Worm (Caenorhabditis elegans): ENCODE measurements around the gene slc-36.3.
"Not testable (repeated sequence)": the region's sequence is repeated elsewhere in the genome, so short reads cannot be mapped to it uniquely, and the experiment has no call there.

Gene slc-36.3

DNA sequence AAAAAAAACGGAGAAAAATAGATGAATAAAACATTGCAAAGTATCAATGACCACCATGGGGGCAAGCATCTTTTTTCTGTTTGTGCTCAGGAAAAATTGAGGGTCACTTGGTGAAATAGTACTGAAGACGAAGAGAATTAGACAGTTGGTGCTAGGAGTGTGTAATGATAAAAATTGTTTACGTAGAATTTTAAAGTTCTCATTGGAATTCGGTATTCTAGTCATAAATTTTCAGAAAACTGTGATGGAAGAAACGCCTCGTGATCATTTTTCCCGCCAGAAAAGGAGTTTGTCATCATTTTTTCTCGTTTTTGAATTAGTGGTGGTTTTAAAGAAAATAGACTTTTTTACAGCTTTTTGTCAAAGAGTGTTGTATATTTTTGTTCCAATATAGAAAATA lies 618 bp upstream of the slc-36.3 start:
- no peak for TF ChIP-seq unc-62 (GFP tag; optimal IDR thresholded peaks at IDR 0.05)

DNA sequence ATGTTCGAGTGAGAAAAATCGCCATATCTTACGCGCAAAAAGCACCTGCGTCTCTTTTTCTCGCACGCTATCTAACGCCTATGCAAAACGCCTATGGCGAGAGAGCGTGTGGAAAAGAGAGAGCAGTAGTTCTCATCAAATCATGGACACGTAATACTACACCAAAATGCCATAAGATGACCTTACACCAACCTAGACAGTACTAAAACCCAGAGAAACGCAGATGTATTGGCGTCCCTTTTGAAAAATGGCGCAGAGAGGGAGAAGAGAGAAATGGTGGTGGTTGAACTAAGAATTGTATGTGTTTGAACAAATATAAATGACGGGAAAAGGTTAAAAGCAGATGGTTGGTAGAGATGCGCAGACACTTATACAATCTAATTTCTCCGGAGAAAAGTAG lies 4.9 kb downstream of the slc-36.3 start, which contains the start of gene Y38H6C.16:
Gene Y38H6C.16, minus strand, starts transcription at position 293 of the 400 bp plus-strand sequence.
- no peak for TF ChIP-seq unc-62 (GFP tag; optimal IDR thresholded peaks at IDR 0.05)

DNA sequence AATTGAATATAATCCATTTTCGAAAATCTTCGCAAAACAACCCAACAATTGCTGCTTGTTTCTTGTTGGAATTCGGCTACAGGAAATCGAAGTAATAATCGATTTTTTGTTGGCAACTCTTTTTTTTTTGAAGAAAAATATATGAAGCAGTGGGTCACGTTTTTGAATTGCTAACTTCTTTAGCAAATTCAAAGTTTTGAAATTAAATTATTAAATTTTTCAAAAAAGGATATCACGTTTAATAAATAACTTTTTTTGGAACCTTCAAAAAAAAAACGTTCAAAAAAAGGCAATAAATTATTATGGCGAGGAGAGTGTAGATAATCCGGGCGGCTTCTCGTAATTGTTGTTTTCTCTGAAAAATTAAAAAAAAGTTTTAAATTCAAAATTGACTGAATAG lies 7.8 kb downstream of the slc-36.3 start, which contains the start of gene Y38H6C.15:
Gene Y38H6C.15, minus strand, starts transcription at position 101 of the 400 bp plus-strand sequence.
- no peak for TF ChIP-seq unc-62 (GFP tag; optimal IDR thresholded peaks at IDR 0.05)

DNA sequence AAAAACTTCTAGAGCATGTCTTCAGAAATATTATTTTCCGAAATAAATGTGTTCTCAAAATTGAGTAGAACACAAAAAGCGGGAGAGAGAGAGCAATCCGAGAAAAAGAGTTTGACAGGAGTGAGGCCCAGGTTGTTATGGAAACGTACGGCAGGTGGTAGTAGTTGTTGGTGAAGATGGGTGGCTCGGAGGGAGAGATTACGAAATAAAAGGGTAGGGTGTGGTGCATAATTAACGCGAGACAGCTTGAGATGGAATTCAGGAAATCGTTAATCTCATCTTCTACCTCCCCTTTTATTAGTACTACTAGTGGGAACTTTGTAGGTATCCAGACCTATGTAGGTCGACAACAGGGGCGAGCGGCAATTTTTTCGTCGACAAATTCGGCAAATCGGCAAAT lies 9.9 kb downstream of the slc-36.3 start, which contains the start of gene famh-161:
Gene famh-161, minus strand, starts transcription at position 101 of the 400 bp plus-strand sequence.
- TF ChIP-seq unc-62 (GFP tag; optimal IDR thresholded peaks at IDR 0.05) = no peak

DNA sequence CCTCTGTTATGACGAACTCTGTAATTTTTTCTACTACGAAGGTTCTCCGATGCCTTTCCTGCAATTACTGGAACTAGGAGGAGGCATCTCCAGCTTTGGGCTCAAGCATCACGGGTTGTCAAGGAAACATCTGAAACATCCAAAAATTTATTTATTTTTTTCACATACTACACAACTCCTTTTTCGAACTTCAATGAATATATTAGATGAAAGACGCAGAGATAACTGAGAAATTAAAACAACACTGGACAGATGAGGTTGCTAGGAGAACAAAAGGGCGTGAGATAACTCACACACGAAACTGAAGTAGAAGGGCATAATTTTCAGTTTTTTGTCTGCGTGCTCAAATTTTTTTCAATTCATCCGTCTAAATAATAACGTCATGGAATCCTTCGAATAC lies 16.5 kb downstream of the slc-36.3 start, which contains the start of gene Y38H6C.13:
Gene Y38H6C.13, plus strand, starts transcription at position 301 of the 400 bp plus-strand sequence.
- TF ChIP-seq unc-62 (GFP tag; optimal IDR thresholded peaks at IDR 0.05) = no peak

DNA sequence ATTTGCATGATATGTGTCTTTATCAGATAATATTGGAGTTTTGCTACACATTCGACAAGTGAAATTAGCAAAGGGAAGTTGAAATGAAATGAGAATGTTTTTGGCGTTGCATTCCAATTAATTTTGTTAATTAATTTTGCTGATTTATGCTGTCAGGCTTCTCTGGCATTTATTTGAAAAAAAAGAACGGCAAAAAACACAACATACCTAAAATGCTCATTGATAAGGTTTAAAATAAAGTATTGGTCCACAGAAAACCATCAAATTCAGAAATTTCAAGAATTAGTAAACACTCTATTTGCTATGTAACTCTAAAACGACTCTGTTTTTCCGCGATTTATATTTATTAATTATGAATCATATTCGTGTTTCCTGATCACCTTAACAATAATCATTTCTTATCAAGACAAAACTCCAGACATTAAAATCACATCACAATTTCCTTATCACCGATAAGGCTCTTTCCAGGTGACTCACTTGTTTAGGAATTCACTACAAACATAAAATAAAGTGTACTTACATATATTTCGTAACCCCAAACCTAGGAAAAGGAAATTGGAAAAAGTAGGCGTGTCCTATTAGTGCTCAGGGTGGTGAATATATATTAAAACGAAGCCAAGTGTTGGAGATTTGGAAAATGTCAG lies 18.1 kb downstream of the slc-36.3 start, which contains the start of the genes srh-166 and Y38H6C.24:
Gene srh-166, minus strand, starts transcription at position 51 of the 644 bp plus-strand sequence.
Gene Y38H6C.24, plus strand, starts transcription at position 620 of the 644 bp plus-strand sequence.
- no peak for TF ChIP-seq unc-62 (GFP tag; optimal IDR thresholded peaks at IDR 0.05)

DNA sequence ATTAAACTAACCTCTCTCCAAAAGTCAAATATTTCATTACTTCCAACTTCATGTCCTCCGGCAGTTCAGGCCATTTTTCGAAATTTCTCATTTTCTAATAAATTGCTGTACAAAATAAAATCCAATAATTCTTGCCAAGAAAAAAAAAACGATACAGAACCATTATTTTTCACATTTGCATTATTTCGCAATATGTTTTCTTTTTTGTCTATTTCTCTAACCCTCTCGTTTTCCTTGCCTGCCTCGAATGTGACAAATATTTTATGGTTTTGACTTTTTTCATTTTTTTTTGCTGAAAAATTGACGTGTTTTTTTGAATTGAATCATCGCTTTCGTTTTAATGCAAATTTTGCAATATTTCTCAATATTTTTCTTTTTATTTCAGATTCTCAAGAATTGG lies 21.8 kb downstream of the slc-36.3 start, which contains the start of the genes Y38H6C.9 and fbxa-150:
Gene Y38H6C.9, minus strand, starts transcription at position 52 of the 400 bp plus-strand sequence.
Gene fbxa-150, plus strand, starts transcription at position 380 of the 400 bp plus-strand sequence.
- TF ChIP-seq unc-62 (GFP tag; optimal IDR thresholded peaks at IDR 0.05) = no peak

DNA sequence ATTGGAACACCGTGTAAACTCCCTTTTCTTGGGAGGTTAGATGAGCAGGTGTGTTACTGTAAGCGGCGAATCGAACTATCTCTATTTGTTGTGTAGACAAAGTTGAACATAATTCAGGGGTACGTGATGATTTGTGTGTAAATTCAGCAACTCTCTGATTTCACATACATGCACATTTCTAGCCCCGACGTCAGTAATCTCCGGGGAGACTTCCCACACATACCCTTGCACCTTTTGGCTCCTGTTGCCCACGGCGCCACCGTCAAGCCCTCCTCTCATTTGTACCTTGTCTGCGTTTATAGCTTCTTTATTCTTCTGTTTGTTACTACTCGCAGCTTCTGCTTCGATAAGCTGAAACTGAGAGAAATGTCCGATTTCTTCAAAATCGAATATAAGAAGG lies 25.1 kb downstream of the slc-36.3 start, which contains the start of gene Y38H6C.25:
Gene Y38H6C.25, plus strand, starts transcription at position 301 of the 400 bp plus-strand sequence.
- TF ChIP-seq unc-62 (GFP tag; optimal IDR thresholded peaks at IDR 0.05) = no peak

DNA sequence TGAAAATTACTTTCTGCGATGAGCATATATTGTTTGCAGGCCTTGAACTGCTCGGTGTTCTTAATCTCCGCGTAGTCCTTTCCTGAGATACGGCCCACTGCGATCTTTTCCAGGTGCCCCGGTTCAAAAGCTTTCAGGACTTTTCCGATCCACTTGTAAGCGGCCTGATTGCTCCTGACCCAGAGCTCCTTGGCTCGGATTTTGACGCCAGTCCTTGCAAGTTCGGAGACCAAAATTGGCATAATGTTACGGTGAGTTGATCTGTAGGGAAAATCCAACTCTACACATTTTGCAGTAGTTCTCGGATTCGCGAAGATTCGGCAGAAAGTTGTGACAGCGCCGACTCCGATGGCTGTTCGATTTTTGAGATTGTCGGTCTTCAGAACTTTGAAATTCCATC lies 27.0 kb downstream of the slc-36.3 start:
- TF ChIP-seq unc-62 (GFP tag; optimal IDR thresholded peaks at IDR 0.05) = no peak

DNA sequence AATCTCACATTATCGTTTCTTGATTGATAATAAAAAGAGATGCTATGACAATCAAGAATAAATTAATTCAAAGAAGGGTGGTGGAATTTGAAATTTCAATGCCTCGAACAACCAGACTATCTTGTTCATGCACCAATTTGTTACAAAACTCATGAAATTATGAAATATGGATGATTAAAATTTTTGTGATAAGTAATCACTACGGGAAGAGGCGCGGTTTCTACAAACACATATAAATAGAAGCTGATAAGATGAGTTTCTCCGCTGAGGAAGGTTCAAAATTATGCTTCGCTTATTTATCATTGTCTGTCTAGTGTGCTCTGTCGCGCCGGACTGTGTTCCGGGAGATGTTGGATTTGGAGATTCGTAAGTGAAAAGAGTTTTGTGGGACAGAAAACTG lies 29.5 kb downstream of the slc-36.3 start:
- no peak for TF ChIP-seq unc-62 (GFP tag; optimal IDR thresholded peaks at IDR 0.05)

DNA sequence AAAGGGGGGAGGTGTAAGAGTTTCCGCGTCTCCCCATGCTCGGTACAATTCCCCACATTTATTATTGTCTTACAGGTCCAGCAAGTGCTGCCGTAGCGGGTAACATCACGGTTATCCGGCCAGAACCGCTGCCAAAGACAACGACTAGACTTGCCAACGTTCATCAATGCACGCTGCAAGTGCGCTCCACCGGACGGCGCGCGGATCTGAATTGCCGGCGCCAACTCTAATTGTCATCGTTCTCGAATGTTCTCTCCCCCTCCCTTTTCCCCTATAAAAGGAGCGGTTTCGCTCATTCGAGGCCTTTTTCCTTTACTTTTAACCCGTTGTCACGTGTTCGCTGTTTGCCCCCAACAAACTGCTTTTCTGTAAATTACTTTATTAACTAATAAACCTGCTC lies 30.3 kb downstream of the slc-36.3 start, which contains the start of gene Y38H6C.8:
Gene Y38H6C.8, plus strand, starts transcription at position 301 of the 400 bp plus-strand sequence.
- TF ChIP-seq unc-62 (GFP tag; optimal IDR thresholded peaks at IDR 0.05) = not testable (repeated sequence)

DNA sequence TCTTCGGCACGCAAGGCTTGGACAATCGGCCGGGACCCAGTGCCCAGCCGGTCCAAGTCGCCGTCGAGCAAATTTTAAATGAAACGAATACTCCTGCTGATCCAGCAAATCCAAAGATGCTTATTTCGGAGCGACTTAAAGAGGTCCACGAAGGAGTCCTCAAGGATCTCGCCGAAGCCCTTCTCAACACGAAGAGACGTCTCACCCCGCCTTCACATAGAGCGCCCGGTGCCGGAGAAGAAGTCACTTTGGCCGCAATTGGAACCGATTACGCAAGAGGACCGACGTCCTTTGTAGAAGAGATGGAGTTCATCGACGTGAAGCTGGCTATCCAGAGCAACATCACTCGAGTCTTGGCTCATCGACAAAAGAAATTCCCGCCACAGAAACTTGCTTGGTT lies 34.6 kb downstream of the slc-36.3 start:
- TF ChIP-seq unc-62 (GFP tag; optimal IDR thresholded peaks at IDR 0.05) = no peak

DNA sequence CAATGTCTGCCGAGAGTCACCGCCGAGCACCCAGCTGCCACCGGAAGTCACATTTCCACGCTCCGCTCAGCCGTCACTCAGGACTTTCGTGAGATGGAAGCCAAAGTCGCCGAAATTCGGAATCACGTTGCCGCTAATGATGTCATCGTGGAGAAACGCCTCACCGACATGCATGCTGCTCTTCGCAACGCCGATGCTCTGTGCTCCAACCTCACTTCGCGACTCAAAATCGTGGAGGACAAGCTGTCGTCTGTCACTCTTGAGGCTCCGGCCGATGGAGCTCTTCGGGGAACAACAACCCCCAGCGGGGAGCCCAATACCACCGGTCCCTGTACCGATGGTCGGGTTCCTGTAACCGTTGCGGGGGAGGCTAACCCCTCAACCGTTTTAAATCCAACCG lies 37.5 kb downstream of the slc-36.3 start:
- TF ChIP-seq unc-62 (GFP tag; optimal IDR thresholded peaks at IDR 0.05) = no peak

DNA sequence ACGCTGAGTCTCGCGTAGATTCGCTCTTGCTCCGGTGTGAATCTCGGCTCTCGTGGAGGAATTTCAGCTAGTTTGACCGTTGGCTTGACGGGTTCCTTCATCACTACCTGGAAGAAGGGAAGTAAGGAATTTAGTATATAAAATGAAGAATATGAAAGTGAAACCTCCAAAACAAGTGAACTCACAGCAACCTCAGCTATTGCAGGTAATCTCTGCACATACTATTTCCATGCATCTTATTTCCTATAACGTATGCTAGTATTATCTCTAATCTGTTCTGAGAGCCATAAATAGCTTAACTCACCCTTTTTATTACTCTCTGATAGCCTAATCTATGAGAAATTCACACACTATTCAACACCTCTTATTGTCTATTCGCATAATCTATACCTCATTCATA lies 39.0 kb downstream of the slc-36.3 start, which contains the start of gene Y38H6C.4:
Gene Y38H6C.4, minus strand, starts transcription at position 101 of the 400 bp plus-strand sequence.
- TF ChIP-seq unc-62 (GFP tag; optimal IDR thresholded peaks at IDR 0.05) = no peak

DNA sequence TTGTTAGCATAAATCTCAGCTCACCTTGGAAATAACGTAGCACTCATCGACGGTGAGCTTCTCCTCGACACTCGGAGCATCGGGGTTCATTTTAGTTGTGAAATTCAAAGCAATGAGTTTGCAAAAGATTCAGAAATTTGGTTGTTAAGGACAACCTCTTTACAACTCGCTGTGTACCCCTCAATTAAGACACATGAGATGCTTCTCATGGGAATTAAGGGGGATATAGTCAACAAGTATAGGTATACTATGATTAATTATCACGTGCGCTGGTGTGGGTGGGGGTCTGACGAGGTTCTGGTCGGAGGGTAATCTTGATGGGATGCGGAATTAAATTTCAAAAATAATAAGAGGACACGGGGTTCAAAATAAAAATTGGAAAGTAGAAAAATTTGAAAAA lies 43.6 kb downstream of the slc-36.3 start, which contains the start of gene dct-14:
Gene dct-14, minus strand, starts transcription at position 101 of the 400 bp plus-strand sequence.
- TF ChIP-seq unc-62 (GFP tag; optimal IDR thresholded peaks at IDR 0.05) = no peak

DNA sequence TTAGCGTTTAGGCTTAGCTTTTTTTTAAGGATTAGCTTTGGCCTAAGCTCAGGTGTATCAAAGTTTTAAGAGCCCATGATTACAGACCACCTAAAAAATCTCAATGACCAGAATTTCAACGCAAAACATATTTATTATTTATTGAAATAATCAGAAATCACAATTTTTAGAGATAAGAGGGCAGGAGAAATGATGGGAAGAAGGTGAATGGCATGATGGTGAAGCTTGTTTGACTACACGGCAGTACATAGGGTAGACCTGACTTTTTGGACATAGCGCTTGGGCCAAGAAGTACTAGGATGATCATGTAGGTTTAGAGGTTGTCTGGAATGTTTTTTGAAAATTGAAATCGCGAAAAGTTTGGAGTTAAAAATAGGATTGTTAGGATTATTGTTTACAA lies 44.4 kb downstream of the slc-36.3 start:
- TF ChIP-seq unc-62 (GFP tag; optimal IDR thresholded peaks at IDR 0.05) = no peak

DNA sequence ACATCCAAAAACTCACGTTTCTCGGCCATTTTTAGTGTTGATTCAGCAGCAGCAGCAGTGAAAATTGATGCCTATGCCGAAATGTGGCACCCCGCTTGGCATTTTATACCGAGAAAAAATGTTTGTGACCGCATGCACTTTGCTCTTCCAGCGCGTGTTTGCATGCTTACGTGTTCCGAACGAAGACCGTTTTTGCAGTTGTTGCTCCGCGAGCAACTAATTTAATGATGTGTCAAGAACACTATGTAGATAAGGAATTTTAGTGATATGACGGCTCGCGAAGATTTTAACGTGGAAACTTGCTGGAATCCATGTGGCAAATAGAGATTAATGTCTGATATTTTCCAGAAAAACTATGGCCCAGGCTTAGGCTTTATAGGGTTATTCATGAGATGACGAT lies 45.0 kb downstream of the slc-36.3 start, which contains the start of gene dct-16:
Gene dct-16, minus strand, starts transcription at position 78 of the 400 bp plus-strand sequence.
- no peak for TF ChIP-seq unc-62 (GFP tag; optimal IDR thresholded peaks at IDR 0.05)
